Fruit fly (Drosophila melanogaster) whole organism, embryonic: ENCODE measurements around the gene CG1575.

ENCODE experiments used
- BtbVII ChIP-seq: fragments of 200-800 bp; sonication (Bioruptor generic); optimal IDR thresholded peaks from 3 replicates; lab custom pipeline; 2017; ENCODE audit warnings: missing biosample characterization, mild to moderate bottlenecking, missing genetic modification characterization
- CG10543 ChIP-seq: fragments of 200-800 bp; sonication (Bioruptor generic); optimal IDR thresholded peaks from 3 replicates; lab custom pipeline; 2017; ENCODE audit warnings: missing biosample characterization, mild to moderate bottlenecking, missing genetic modification characterization, moderate library complexity
- CG10979 ChIP-seq: fragments of 200-800 bp; sonication (Bioruptor generic); optimal IDR thresholded peaks from 2 replicates; lab custom pipeline; 2018; ENCODE audit warnings: missing biosample characterization, mild to moderate bottlenecking, missing genetic modification characterization, moderate library complexity
- CG11247 ChIP-seq: fragments of 200-800 bp; sonication (Bioruptor generic); IDR thresholded peaks from 2 replicates; pipeline ENCODE4 v1.3.6; 2022; ENCODE audit warnings: missing biosample characterization, missing genetic modification characterization
- CG12299 ChIP-seq: fragments of 200-800 bp; sonication (Bioruptor generic); optimal IDR thresholded peaks from 2 replicates; lab custom pipeline; 2018; ENCODE audit warnings: missing biosample characterization, mild to moderate bottlenecking, missing genetic modification characterization
- CG1233 ChIP-seq: fragments of 200-800 bp; sonication (Bioruptor generic); optimal IDR thresholded peaks from 4 replicates; lab custom pipeline; 2018; ENCODE audit warnings: missing biosample characterization, mild to moderate bottlenecking, missing genetic modification characterization
- CG13894 ChIP-seq: fragments of 200-800 bp; sonication (Bioruptor generic); optimal IDR thresholded peaks from 3 replicates; lab custom pipeline; 2018; ENCODE audit warnings: missing biosample characterization, mild to moderate bottlenecking, missing genetic modification characterization, moderate library complexity
- CG1529 ChIP-seq: fragments of 200-800 bp; sonication (Bioruptor generic); optimal IDR thresholded peaks from 3 replicates; lab custom pipeline; 2018; ENCODE audit warnings: missing biosample characterization, missing genetic modification characterization
- CG15514 ChIP-seq: fragments of 200-800 bp; sonication (Bioruptor generic); optimal IDR thresholded peaks from 3 replicates; lab custom pipeline; 2017; ENCODE audit warnings: missing biosample characterization, missing genetic modification characterization, mild to moderate bottlenecking, moderate library complexity, missing genetic modification reagents
- CG1647 ChIP-seq: fragments of 200-800 bp; sonication (Bioruptor generic); optimal IDR thresholded peaks from 3 replicates; lab custom pipeline; 2016; ENCODE audit warnings: missing biosample characterization, missing genetic modification characterization
- CG17361 ChIP-seq: fragments of 200-800 bp; sonication (Bioruptor generic); IDR thresholded peaks from 3 replicates; pipeline ENCODE4 v1.3.6; 2022; ENCODE audit warnings: missing biosample characterization, missing genetic modification characterization
- CG17385 ChIP-seq: fragments of 200-800 bp; sonication (Bioruptor generic); optimal IDR thresholded peaks from 3 replicates; lab custom pipeline; 2018; ENCODE audit warnings: missing biosample characterization, mild to moderate bottlenecking, missing genetic modification characterization
- CG17912 ChIP-seq: fragments of 200-800 bp; sonication (Bioruptor generic); optimal IDR thresholded peaks from 2 replicates; lab custom pipeline; 2018; ENCODE audit warnings: missing biosample characterization, mild to moderate bottlenecking, missing genetic modification characterization
- CG30020 ChIP-seq: fragments of 200-800 bp; optimal IDR thresholded peaks from 2 replicates; lab custom pipeline; 2019; ENCODE audit warnings: missing biosample characterization, mild to moderate bottlenecking, missing genetic modification characterization, moderate library complexity
- CG31365 ChIP-seq: fragments of 200-800 bp; sonication (Bioruptor generic); optimal IDR thresholded peaks from 2 replicates; lab custom pipeline; 2018; ENCODE audit warnings: missing biosample characterization, mild to moderate bottlenecking, missing genetic modification characterization
- CG6654 ChIP-seq: fragments of 200-800 bp; sonication (Bioruptor generic); optimal IDR thresholded peaks from 2 replicates; lab custom pipeline; 2017; ENCODE audit warnings: missing biosample characterization, mild to moderate bottlenecking, missing genetic modification characterization
- Dip3 ChIP-seq: fragments of 200-800 bp; sonication (Bioruptor generic); optimal IDR thresholded peaks from 3 replicates; lab custom pipeline; 2016; ENCODE audit warnings: missing biosample characterization, missing genetic modification characterization
- Dll ChIP-seq: fragments of 200-800 bp; sonication (Bioruptor generic); IDR thresholded peaks from 4 replicates; pipeline ENCODE4 v1.3.6; 2022; ENCODE audit warnings: missing biosample characterization, missing genetic modification characterization; ENCODE audit not compliant: partially characterized antibody
- Dp ChIP-seq: fragments of 200-800 bp; sonication (Bioruptor generic); optimal IDR thresholded peaks from 2 replicates; lab custom pipeline; 2018; ENCODE audit warnings: missing biosample characterization, mild to moderate bottlenecking, missing genetic modification characterization, moderate library complexity
- Drgx ChIP-seq: fragments of 200-800 bp; sonication (Bioruptor generic); IDR thresholded peaks from 2 replicates; pipeline ENCODE4 v1.3.6; 2022; ENCODE audit warnings: missing biosample characterization, missing genetic modification characterization
- Fer2 ChIP-seq: fragments of 200-800 bp; sonication (Bioruptor generic); optimal IDR thresholded peaks from 2 replicates; lab custom pipeline; 2018; ENCODE audit warnings: missing biosample characterization, mild to moderate bottlenecking, missing genetic modification characterization, moderate library complexity
- GATAe ChIP-seq: fragments of 200-800 bp; sonication (Bioruptor generic); conservative IDR thresholded peaks from 2 replicates; pipeline ENCODE4 v1.3.6; 2022; ENCODE audit warnings: missing biosample characterization, missing genetic modification characterization
- H2.0 ChIP-seq: fragments of 200-800 bp; sonication (Bioruptor generic); IDR thresholded peaks from 2 replicates; pipeline ENCODE4 v1.3.6; 2022; ENCODE audit warnings: missing biosample characterization, missing genetic modification characterization
- HLH4C ChIP-seq: fragments of 200-800 bp; sonication (Bioruptor generic); IDR thresholded peaks from 3 replicates; pipeline ENCODE4 v1.3.6; 2022; ENCODE audit warnings: missing biosample characterization, missing genetic modification characterization; ENCODE audit not compliant: partially characterized antibody
- Hr78 ChIP-seq, 2 experiments: fragments of 200-800 bp in 1 of 2; fragments of >200 bp in 1 of 2; sonication (Bioruptor generic) in 1 of 2; optimal IDR thresholded peaks; 2 replicates each; lab custom pipeline; 2017 to 2019; ENCODE audit warnings: missing biosample characterization in 2 of 2, missing genetic modification characterization in 2 of 2, mild to moderate bottlenecking in 1 of 2, moderate library complexity in 1 of 2
- Lhr ChIP-seq: fragments of 200-800 bp; sonication (Bioruptor generic); optimal IDR thresholded peaks from 3 replicates; lab custom pipeline; 2017; ENCODE audit warnings: mild to moderate bottlenecking, missing biosample characterization, missing genetic modification reagents, missing genetic modification characterization
- Lpt ChIP-seq: fragments of >200 bp; optimal IDR thresholded peaks from 2 replicates; lab custom pipeline; 2018; ENCODE audit warnings: missing biosample characterization, missing genetic modification characterization
- MTF-1 ChIP-seq: fragments of 200-800 bp; sonication (Bioruptor generic); optimal IDR thresholded peaks from 2 replicates; lab custom pipeline; 2018; ENCODE audit warnings: missing biosample characterization, mild to moderate bottlenecking, missing genetic modification characterization, borderline replicate concordance
- Nf-YC ChIP-seq: fragments of 200-800 bp; optimal IDR thresholded peaks from 3 replicates; lab custom pipeline; 2019; ENCODE audit warnings: missing biosample characterization, mild to moderate bottlenecking, missing genetic modification characterization, moderate library complexity
- Sox100B ChIP-seq: fragments of 200-800 bp; sonication (Bioruptor generic); optimal IDR thresholded peaks from 3 replicates; lab custom pipeline; 2018; ENCODE audit warnings: missing biosample characterization, mild to moderate bottlenecking, missing genetic modification characterization
- Spps ChIP-seq: fragments of 200-800 bp; sonication (Bioruptor generic); optimal IDR thresholded peaks from 2 replicates; lab custom pipeline; 2018; ENCODE audit warnings: missing biosample characterization, mild to moderate bottlenecking, missing genetic modification characterization
- Sry-β ChIP-seq: fragments of 200-800 bp; sonication (Bioruptor generic); optimal IDR thresholded peaks from 2 replicates; lab custom pipeline; 2018; ENCODE audit warnings: missing biosample characterization, mild to moderate bottlenecking, missing genetic modification characterization, moderate library complexity
- abd-A ChIP-seq: fragments of 200-800 bp; sonication (Bioruptor generic); optimal IDR thresholded peaks from 3 replicates; lab custom pipeline; 2019; ENCODE audit warnings: missing biosample characterization, mild to moderate bottlenecking, missing genetic modification characterization, moderate library complexity
- bab2 ChIP-seq: fragments of 200-800 bp; sonication (Bioruptor generic); optimal IDR thresholded peaks from 2 replicates; lab custom pipeline; 2016; ENCODE audit warnings: missing biosample characterization, missing genetic modification characterization
- crol ChIP-seq: fragments of 200-800 bp; sonication (Bioruptor generic); IDR thresholded peaks from 2 replicates; pipeline ENCODE4 v1.3.6; 2022; ENCODE audit warnings: missing biosample characterization, missing genetic modification characterization
- disco-r ChIP-seq: fragments of 200-800 bp; sonication (Bioruptor generic); optimal IDR thresholded peaks from 2 replicates; lab custom pipeline; 2016; ENCODE audit warnings: missing biosample characterization, missing genetic modification characterization
- fd96Cb ChIP-seq: fragments of 200-800 bp; sonication (Bioruptor generic); optimal IDR thresholded peaks from 2 replicates; lab custom pipeline; 2018; ENCODE audit warnings: missing biosample characterization, mild to moderate bottlenecking, missing genetic modification characterization, moderate library complexity
- hbn ChIP-seq: fragments of 200-800 bp; sonication (Bioruptor generic); IDR thresholded peaks from 2 replicates; pipeline ENCODE4 v1.3.6; 2022; ENCODE audit warnings: missing biosample characterization, missing genetic modification characterization; ENCODE audit not compliant: partially characterized antibody
- her ChIP-seq: fragments of 200-800 bp; sonication (Bioruptor generic); optimal IDR thresholded peaks from 2 replicates; lab custom pipeline; 2016; ENCODE audit warnings: missing biosample characterization, missing genetic modification characterization
- knrl ChIP-seq: fragments of 200-800 bp; sonication (Bioruptor generic); IDR thresholded peaks from 3 replicates; pipeline ENCODE4 v1.3.6; 2022; ENCODE audit warnings: missing biosample characterization, missing genetic modification characterization; ENCODE audit not compliant: partially characterized antibody
- lmd ChIP-seq: fragments of 200-800 bp; sonication (Bioruptor generic); IDR thresholded peaks from 2 replicates; pipeline ENCODE4 v1.3.6; 2022; ENCODE audit warnings: missing biosample characterization, missing genetic modification characterization
- lola ChIP-seq, 3 experiments: fragments of >200 bp in 2 of 3; fragments of 200-800 bp in 1 of 3; sonication (Bioruptor generic) in 1 of 3; optimal IDR thresholded peaks; 2 replicates each; lab custom pipeline; 2017 to 2019; ENCODE audit warnings: missing biosample characterization in 3 of 3, missing genetic modification characterization in 3 of 3, mild to moderate bottlenecking in 1 of 3, moderate library complexity in 1 of 3
- luna ChIP-seq: fragments of 200-800 bp; sonication (Bioruptor generic); optimal IDR thresholded peaks from 2 replicates; lab custom pipeline; 2016; ENCODE audit warnings: missing biosample characterization, missing genetic modification characterization
- pum ChIP-seq: fragments of 200-800 bp; sonication (Bioruptor generic); optimal IDR thresholded peaks from 2 replicates; lab custom pipeline; 2016; ENCODE audit warnings: missing biosample characterization, missing genetic modification characterization
- run ChIP-seq: fragments of 200-800 bp; sonication (Bioruptor generic); optimal IDR thresholded peaks from 3 replicates; lab custom pipeline; 2018; ENCODE audit warnings: missing biosample characterization, mild to moderate bottlenecking, missing genetic modification characterization
- sim ChIP-seq: fragments of 200-800 bp; sonication (Bioruptor generic); IDR thresholded peaks from 2 replicates; pipeline ENCODE4 v1.3.6; 2022; ENCODE audit warnings: missing biosample characterization, missing genetic modification characterization
- sima ChIP-seq: fragments of 200-800 bp; sonication (Bioruptor generic); optimal IDR thresholded peaks from 2 replicates; lab custom pipeline; 2016; ENCODE audit warnings: missing biosample characterization, missing genetic modification characterization
- vvl ChIP-seq: fragments of 200-800 bp; sonication (Bioruptor generic); IDR thresholded peaks from 2 replicates; pipeline ENCODE4 v1.3.6; 2022; ENCODE audit warnings: missing biosample characterization, missing genetic modification characterization

CG1575 gene

dm6 chrX:8129204-8129997 is 12.6 kb downstream of the CG1575 start, which contains the start of gene CG2116 (continued):
- TF ChIP-seq HLH4C (GFP tag; lab: Robert Waterston, UW) (peak; percentile 63; the same call in 2 of the 3 replicates), vvl (peak; percentile 72), her (GFP tag; lab: Kevin White, UChicago) (peak; percentile 85), Sry-β (GFP tag; lab: Kevin White, UChicago) (no peak), MTF-1 (GFP tag; lab: Kevin White, UChicago) (no peak), CG13894 (no peak), H2.0 (GFP tag; lab: Robert Waterston, UW) (no peak), CG10979 (tag; lab: Kevin White, UChicago) (no peak), crol (GFP tag; lab: Robert Waterston, UW) (no peak), Dp (GFP tag; lab: Kevin White, UChicago) (peak; percentile 74), GATAe (GFP tag; lab: Robert Waterston, UW) (no peak), BtbVII (GFP tag; lab: Kevin White, UChicago) (no peak), knrl (GFP tag; lab: Robert Waterston, UW) (peak; percentile 79), CG15514 (GFP tag; lab: Kevin White, UChicago) (peak; percentile 59), Drgx (GFP tag; lab: Robert Waterston, UW) (no peak), fd96Cb (tag; lab: Kevin White, UChicago) (no peak), Lhr (GFP tag; lab: Kevin White, UChicago) (no peak), CG1529 (GFP tag; lab: Kevin White, UChicago) (no peak), Nf-YC (tag; lab: Kevin White, UChicago) (peak; percentile 20), luna (GFP tag; lab: Kevin White, UChicago) (no peak), CG10543 (GFP tag; lab: Kevin White, UChicago) (peak; percentile 9), CG17385 (GFP tag; lab: Kevin White, UChicago) (no peak), CG31365 (tag; lab: Kevin White, UChicago) (no peak), Dll (GFP tag; lab: Robert Waterston, UW) (peak; percentile 79), Sox100B (no peak), Spps (tag; lab: Kevin White, UChicago) (no peak), sim (no peak), CG6654 (GFP tag; lab: Kevin White, UChicago) (no peak), Dip3 (GFP tag; lab: Kevin White, UChicago) (no peak), CG1647 (GFP tag; lab: Kevin White, UChicago) (no peak), CG30020 (tag; lab: Kevin White, UChicago) (peak; percentile 45), run (tag; lab: Kevin White, UChicago) (no peak), sima (GFP tag; lab: Kevin White, UChicago) (no peak), Hr78 (GFP tag; optimal IDR thresholded peaks at IDR 0.05; lab: Kevin White, UChicago) (no peak), CG12299 (tag; lab: Kevin White, UChicago) (no peak), lmd (no peak), lola (GFP tag; optimal IDR thresholded peaks at IDR 0.05; lab: Kevin White, UChicago) (peak in 1 of 3 experiments; percentile 6), pum (GFP tag; lab: Kevin White, UChicago) (no peak), abd-A (tag; lab: Kevin White, UChicago) (no peak), bab2 (GFP tag; lab: Kevin White, UChicago) (no peak), CG11247 (GFP tag; lab: Robert Waterston, UW) (no peak), hbn (GFP tag; lab: Robert Waterston, UW) (peak; percentile 59; the same call in 1 of the 2 replicates), Lpt (GFP tag; lab: Kevin White, UChicago) (no peak), Fer2 (no peak), CG17361 (no peak), CG1233 (GFP tag; lab: Kevin White, UChicago) (no peak), CG17912 (no peak), disco-r (no peak)
